Fruit fly (Drosophila melanogaster): ENCODE data around the gene CG7806.

dm6 chr2L:8288087-8288486 lies 23.1 kb upstream of the CG7806 start:
- TF ChIP-seq h (optimal IDR thresholded peaks at IDR 0.05): no peak
- no peak for TF ChIP-seq Myc (optimal IDR thresholded peaks at IDR 0.05)
- TF ChIP-seq psq (optimal IDR thresholded peaks at IDR 0.05): no peak
- TF ChIP-seq ttk (optimal IDR thresholded peaks at IDR 0.05): no peak
- TF ChIP-seq Sin3A (optimal IDR thresholded peaks at IDR 0.05): no peak
- no peak for TF ChIP-seq insv (optimal IDR thresholded peaks at IDR 0.05)
